Worm (Caenorhabditis elegans): ENCODE data around the gene T07G12.3.
A peak's percentile ranks its signal among the peaks of the same experiment; 100 is the strongest.

T07G12.3 gene

ce11 chrIV:10513266-10513665, 20.5 kb upstream of the T07G12.3 start:
- peak; percentile 9 for TF ChIP-seq pha-4 (tag; optimal IDR thresholded peaks at IDR 0.05)
- TF ChIP-seq mdl-1 (tag; optimal IDR thresholded peaks at IDR 0.05), result no peak
- TF ChIP-seq elt-2 (tag; optimal IDR thresholded peaks at IDR 0.05), result peak; percentile 77

ce11 chrIV:10515128-10515527, 18.6 kb upstream of the T07G12.3 start, which contains the start of gene C02F4.4:
Gene C02F4.4 (minus strand): TSS chrIV:10515228.
- no peak for TF ChIP-seq mdl-1 (tag; optimal IDR thresholded peaks at IDR 0.05)
- TF ChIP-seq nhr-76 (tag; optimal IDR thresholded peaks at IDR 0.05), result no peak
- no peak for TF ChIP-seq elt-3 (tag; optimal IDR thresholded peaks at IDR 0.05)
- TF ChIP-seq nhr-11 (tag; optimal IDR thresholded peaks at IDR 0.05), result no peak
- TF ChIP-seq fos-1 (tag; optimal IDR thresholded peaks at IDR 0.05), result no peak
- no peak for TF ChIP-seq pqm-1 (tag; optimal IDR thresholded peaks at IDR 0.05)
- no peak for TF ChIP-seq ztf-4 (tag; optimal IDR thresholded peaks at IDR 0.05)

- TF ChIP-seq snpc-4 (tag; optimal IDR thresholded peaks at IDR 0.05) (no peak), ama-1 (optimal IDR thresholded peaks at IDR 0.05) (no peak), nhr-28 (tag; optimal IDR thresholded peaks at IDR 0.05) (no peak), nhr-76 (tag; optimal IDR thresholded peaks at IDR 0.05) (no peak), jun-1 (tag; optimal IDR thresholded peaks at IDR 0.05) (no peak), nfya-1 (tag; optimal IDR thresholded peaks at IDR 0.05; ENCODE audit: insufficient read depth) (no peak), nhr-43 (tag; optimal IDR thresholded peaks at IDR 0.05; ENCODE audit: poor library complexity, severe bottlenecking) (no peak), sea-2 (GFP tag; optimal IDR thresholded peaks at IDR 0.05) (no peak), fkh-10 (GFP tag; optimal IDR thresholded peaks at IDR 0.05) (no peak), lin-39 (tag; optimal IDR thresholded peaks at IDR 0.05) (no peak), ceh-28 (tag; optimal IDR thresholded peaks at IDR 0.05) (no peak), eor-1 (tag; optimal IDR thresholded peaks at IDR 0.05) (no peak), nhr-237 (tag; optimal IDR thresholded peaks at IDR 0.05) (no peak), unc-39 (tag; optimal IDR thresholded peaks at IDR 0.05) (no peak)
Measured at ce11 chrIV:10518652-10519051, 15.1 kb upstream of the T07G12.3 start.

- TF ChIP-seq fkh-10 (GFP tag; optimal IDR thresholded peaks at IDR 0.05), result no peak
- TF ChIP-seq R02D3.7 (tag; optimal IDR thresholded peaks at IDR 0.05), result no peak
- TF ChIP-seq elt-3 (tag; optimal IDR thresholded peaks at IDR 0.05), result no peak
- TF ChIP-seq skn-1 (tag; optimal IDR thresholded peaks at IDR 0.05), result no peak
- no peak for TF ChIP-seq ZK546.5 (tag; optimal IDR thresholded peaks at IDR 0.05)
- no peak for TF ChIP-seq hmg-11 (tag; optimal IDR thresholded peaks at IDR 0.05)
- no peak for TF ChIP-seq mdl-1 (tag; optimal IDR thresholded peaks at IDR 0.05)
- TF ChIP-seq ama-1 (optimal IDR thresholded peaks at IDR 0.05), result no peak
- TF ChIP-seq unc-62 (GFP tag; optimal IDR thresholded peaks at IDR 0.05), result no peak
- no peak for TF ChIP-seq ztf-4 (tag; optimal IDR thresholded peaks at IDR 0.05)
- TF ChIP-seq zag-1 (tag; optimal IDR thresholded peaks at IDR 0.05), result no peak
Measured at ce11 chrIV:10521106-10521505, 12.6 kb upstream of the T07G12.3 start, which contains the start of gene cal-4. Gene cal-4 (plus strand): TSS chrIV:10521406.

DNA sequence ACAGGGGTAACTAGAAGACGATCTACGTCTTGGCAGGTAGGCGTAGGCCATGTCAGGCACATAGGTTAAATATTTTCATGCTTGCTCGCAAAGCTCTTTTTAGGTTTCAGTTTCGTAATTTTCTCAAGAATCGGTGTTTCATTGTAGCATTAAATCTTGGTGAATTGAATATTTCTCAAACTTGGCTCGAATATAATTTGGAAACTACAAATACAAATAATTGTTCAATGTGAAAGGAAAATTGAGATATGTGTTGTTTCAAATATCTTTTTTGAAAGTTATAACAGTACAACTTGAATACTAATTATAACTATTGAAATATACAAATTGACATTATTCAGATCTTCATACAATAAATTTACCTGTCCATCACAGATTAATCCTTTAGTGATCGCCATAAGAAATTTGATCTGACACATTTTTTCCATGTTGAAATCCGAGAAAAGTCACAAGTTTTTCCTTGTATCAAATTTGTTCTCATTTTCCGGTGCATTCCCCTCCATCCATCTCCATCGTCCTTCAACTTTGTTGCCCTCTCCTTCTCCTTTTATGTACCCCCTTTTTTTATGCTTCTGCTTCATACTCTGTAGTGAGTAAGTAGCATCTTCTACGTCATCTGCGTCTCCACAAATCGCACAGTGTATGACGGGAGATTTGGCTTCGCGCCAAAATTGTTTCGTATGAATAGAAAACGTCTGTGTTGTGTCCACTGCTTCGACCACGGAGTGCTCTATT, 9.5 kb upstream of the T07G12.3 start, which contains the start of gene C02F4.5:
C02F4.5 (minus strand) TSS at position 51 of the 735 bp plus-strand sequence.
- TF ChIP-seq fkh-2 (tag; optimal IDR thresholded peaks at IDR 0.05) (no peak), fkh-10 (GFP tag; optimal IDR thresholded peaks at IDR 0.05) (peak; percentile 32), nfya-1 (tag; optimal IDR thresholded peaks at IDR 0.05; ENCODE audit: insufficient read depth) (peak; percentile 32)

ce11 chrIV:10530648-10531047, 3.1 kb upstream of the T07G12.3 start, which contains the start of gene T07G12.2:
Gene T07G12.2 (plus strand): TSS chrIV:10530709.
- TF ChIP-seq unc-39 (tag; optimal IDR thresholded peaks at IDR 0.05) (no peak), nhr-76 (tag; optimal IDR thresholded peaks at IDR 0.05) (no peak), egl-5 (tag; optimal IDR thresholded peaks at IDR 0.05) (no peak), unc-62 (GFP tag; optimal IDR thresholded peaks at IDR 0.05) (no peak), hmg-11 (tag; optimal IDR thresholded peaks at IDR 0.05) (no peak), lin-15B (tag; optimal IDR thresholded peaks at IDR 0.05) (no peak), ceh-28 (tag; optimal IDR thresholded peaks at IDR 0.05) (no peak), ztf-11 (tag; optimal IDR thresholded peaks at IDR 0.05) (no peak), snpc-4 (tag; optimal IDR thresholded peaks at IDR 0.05) (no peak), nfya-1 (tag; optimal IDR thresholded peaks at IDR 0.05; ENCODE audit: insufficient read depth) (no peak), fkh-10 (GFP tag; optimal IDR thresholded peaks at IDR 0.05) (no peak), mml-1 (tag; optimal IDR thresholded peaks at IDR 0.05) (no peak), fos-1 (tag; optimal IDR thresholded peaks at IDR 0.05) (no peak), skn-1 (tag; optimal IDR thresholded peaks at IDR 0.05) (no peak), zag-1 (tag; optimal IDR thresholded peaks at IDR 0.05) (no peak), elt-1 (tag; optimal IDR thresholded peaks at IDR 0.05) (no peak), pha-4 (tag; optimal IDR thresholded peaks at IDR 0.05) (no peak), ZK546.5 (tag; optimal IDR thresholded peaks at IDR 0.05) (no peak), jun-1 (tag; optimal IDR thresholded peaks at IDR 0.05) (no peak), R02D3.7 (tag; optimal IDR thresholded peaks at IDR 0.05) (no peak)
